Fruit fly (Drosophila melanogaster): ENCODE results near the gene CG1677.

dm6 chrX:7342998-7343397 lies 62.6 kb downstream of the CG1677 start:
- no peak for TF ChIP-seq CrebA (GFP tag; optimal IDR thresholded peaks at IDR 0.05; ENCODE audit: borderline replicate concordance)
- no peak for TF ChIP-seq GATAd (GFP tag; optimal IDR thresholded peaks at IDR 0.05)
- no peak for TF ChIP-seq sv (GFP tag; optimal IDR thresholded peaks at IDR 0.05)
- TF ChIP-seq psq (GFP tag; optimal IDR thresholded peaks at IDR 0.05) = no peak
- no peak for TF ChIP-seq Abd-B (GFP tag; optimal IDR thresholded peaks at IDR 0.05)
- TF ChIP-seq fru (GFP tag; optimal IDR thresholded peaks at IDR 0.05) = no peak
- TF ChIP-seq ey (GFP tag; optimal IDR thresholded peaks at IDR 0.05) = no peak
- TF ChIP-seq dl (GFP tag; optimal IDR thresholded peaks at IDR 0.05; ENCODE audit: insufficient read depth in 1 of 2, partially characterized antibody in 2 of 2) = no peak

Measured in whole organism, wandering third instar larva.